Worm (Caenorhabditis elegans) whole organism, L3 larva: ENCODE results near the gene cht-1.

Experiments
- aly-2 ChIP-seq: fragments of 150-350 bp; optimal IDR thresholded peaks from 2 replicates; lab custom pipeline; 2014; ENCODE audit warnings: missing biosample characterization, missing genetic modification characterization
- ceh-82 ChIP-seq: fragments of 150-350 bp; optimal IDR thresholded peaks from 2 replicates; lab custom pipeline; 2014; ENCODE audit warnings: missing biosample characterization, missing genetic modification characterization
- ceh-9 ChIP-seq: sonication (generic microtip); optimal IDR thresholded peaks from 2 replicates; lab custom pipeline; 2018; ENCODE audit warnings: missing biosample characterization, missing genetic modification characterization
- daf-12 ChIP-seq: fragments of 150-350 bp; optimal IDR thresholded peaks from 2 replicates; lab custom pipeline; 2014; ENCODE audit warnings: missing biosample characterization, missing genetic modification reagents, missing genetic modification characterization
- egl-27 ChIP-seq: sonication (generic microtip); optimal IDR thresholded peaks from 4 replicates; lab custom pipeline; 2017; ENCODE audit warnings: missing biosample characterization, missing genetic modification reagents, missing genetic modification characterization
- egl-5 ChIP-seq: fragments of 150-350 bp; optimal IDR thresholded peaks from 2 replicates; lab custom pipeline; 2017; ENCODE audit warnings: missing biosample characterization, missing genetic modification reagents, missing genetic modification characterization, inconsistent platforms
- elt-2 ChIP-seq: sonication (generic microtip); optimal IDR thresholded peaks from 2 replicates; lab custom pipeline; 2016; ENCODE audit warnings: missing genetic modification reagents, mild to moderate bottlenecking, missing genetic modification characterization, missing compliant biosample characterization
- elt-3 ChIP-seq, 3 experiments: fragments of 150-350 bp in 1 of 3; sonication (generic microtip) in 2 of 3; optimal IDR thresholded peaks; 2 replicates in 2 of 3; 4 replicates in 1 of 3; lab custom pipeline; 2014 to 2017; ENCODE audit warnings: missing biosample characterization in 3 of 3, missing genetic modification characterization in 3 of 3
- eor-1 ChIP-seq, 2 experiments: fragments of 150-350 bp; optimal IDR thresholded peaks; 2 replicates each; lab custom pipeline; 2014 to 2018; ENCODE audit warnings: missing biosample characterization in 2 of 2, missing genetic modification characterization in 2 of 2
- fkh-10 ChIP-seq: sonication (generic microtip); optimal IDR thresholded peaks from 2 replicates; lab custom pipeline; 2017; ENCODE audit warnings: missing biosample characterization, missing genetic modification reagents, missing genetic modification characterization
- hmg-11 ChIP-seq: sonication (generic microtip); optimal IDR thresholded peaks from 2 replicates; lab custom pipeline; 2016; ENCODE audit warnings: missing genetic modification characterization, missing compliant biosample characterization
- jun-1 ChIP-seq: fragments of 150-350 bp; optimal IDR thresholded peaks from 2 replicates; lab custom pipeline; 2014; ENCODE audit warnings: missing biosample characterization, missing genetic modification reagents, missing genetic modification characterization
- lin-39 ChIP-seq: fragments of 150-350 bp; optimal IDR thresholded peaks from 2 replicates; lab custom pipeline; 2018; ENCODE audit warnings: missing biosample characterization, missing genetic modification reagents, missing genetic modification characterization
- mml-1 ChIP-seq: fragments of 150-350 bp; sonication (generic microtip); optimal IDR thresholded peaks from 3 replicates; lab custom pipeline; 2014; ENCODE audit warnings: missing biosample characterization, missing genetic modification characterization
- nfya-1 ChIP-seq: sonication (generic microtip); optimal IDR thresholded peaks from 2 replicates; lab custom pipeline; 2017; ENCODE audit warnings: missing genetic modification characterization, mild to moderate bottlenecking, missing compliant biosample characterization, antibody characterized with exemption, moderate library complexity; ENCODE audit not compliant: insufficient read depth
- nhr-11 ChIP-seq: fragments of 150-350 bp; optimal IDR thresholded peaks from 2 replicates; lab custom pipeline; 2014; ENCODE audit warnings: missing biosample characterization, missing genetic modification characterization
- nhr-12 ChIP-seq: fragments of 150-350 bp; optimal IDR thresholded peaks from 2 replicates; lab custom pipeline; 2014; ENCODE audit warnings: missing biosample characterization, missing genetic modification characterization
- nhr-23 ChIP-seq: fragments of 150-350 bp; optimal IDR thresholded peaks from 2 replicates; lab custom pipeline; 2014; ENCODE audit warnings: missing biosample characterization, missing genetic modification reagents, missing genetic modification characterization
- nhr-28 ChIP-seq: fragments of 150-350 bp; optimal IDR thresholded peaks from 2 replicates; lab custom pipeline; 2014; ENCODE audit warnings: missing biosample characterization, missing genetic modification characterization
- nhr-43 ChIP-seq: sonication (generic microtip); optimal IDR thresholded peaks from 2 replicates; lab custom pipeline; 2016; ENCODE audit warnings: mild to moderate bottlenecking, missing genetic modification characterization, missing compliant biosample characterization; ENCODE audit not compliant: poor library complexity, severe bottlenecking
- nhr-76 ChIP-seq: fragments of 150-350 bp; sonication (generic microtip); optimal IDR thresholded peaks from 5 replicates; lab custom pipeline; 2014; ENCODE audit warnings: missing biosample characterization, missing genetic modification characterization
- nhr-77 ChIP-seq: fragments of 150-350 bp; optimal IDR thresholded peaks from 2 replicates; lab custom pipeline; 2014; ENCODE audit warnings: missing biosample characterization, missing genetic modification characterization
- pha-4 ChIP-seq: fragments of 150-350 bp; optimal IDR thresholded peaks from 2 replicates; lab custom pipeline; 2014; ENCODE audit warnings: missing biosample characterization, missing genetic modification reagents, missing genetic modification characterization
- pqm-1 ChIP-seq: fragments of 150-350 bp; optimal IDR thresholded peaks from 2 replicates; lab custom pipeline; 2017; ENCODE audit warnings: missing biosample characterization, missing genetic modification characterization, inconsistent platforms
- snpc-4 ChIP-seq: fragments of 150-350 bp; optimal IDR thresholded peaks from 2 replicates; lab custom pipeline; 2014; ENCODE audit warnings: missing biosample characterization, missing genetic modification characterization
- tbx-2 ChIP-seq: sonication (generic microtip); optimal IDR thresholded peaks from 2 replicates; lab custom pipeline; 2016; ENCODE audit warnings: mild to moderate bottlenecking, missing genetic modification characterization, missing compliant biosample characterization
- ztf-4 ChIP-seq: fragments of 150-350 bp; optimal IDR thresholded peaks from 2 replicates; lab custom pipeline; 2014; ENCODE audit warnings: missing biosample characterization, missing genetic modification characterization

Gene cht-1

ce11 chrX:3440308-3440707 is 40.5 kb upstream of the cht-1 start:
- TF ChIP-seq nhr-43 (tag; lab: Kevin White, UChicago) (no peak), nhr-12 (tag; lab: Kevin White, UChicago) (no peak), lin-39 (tag; lab: Kevin White, UChicago) (peak; percentile 59)

- TF ChIP-seq aly-2 (tag; lab: Kevin White, UChicago) = no peak
- TF ChIP-seq nhr-43 (tag; lab: Kevin White, UChicago) = no peak
- no peak for TF ChIP-seq tbx-2
- no peak for TF ChIP-seq nhr-23 (tag; lab: Kevin White, UChicago)
- TF ChIP-seq pha-4 (tag; lab: Kevin White, UChicago) = no peak
- no peak for TF ChIP-seq elt-3 (tag; optimal IDR thresholded peaks at IDR 0.05; lab: Kevin White, UChicago)
- TF ChIP-seq mml-1 (tag; lab: Kevin White, UChicago) = no peak
- TF ChIP-seq eor-1 (tag; optimal IDR thresholded peaks at IDR 0.05; lab: Kevin White, UChicago) = no peak
- TF ChIP-seq nhr-76 (tag; lab: Kevin White, UChicago) = no peak
- TF ChIP-seq nhr-12 (tag; lab: Kevin White, UChicago) = no peak
Measured at ce11 chrX:3439823-3440222, 40.0 kb upstream of the cht-1 start.

DNA sequence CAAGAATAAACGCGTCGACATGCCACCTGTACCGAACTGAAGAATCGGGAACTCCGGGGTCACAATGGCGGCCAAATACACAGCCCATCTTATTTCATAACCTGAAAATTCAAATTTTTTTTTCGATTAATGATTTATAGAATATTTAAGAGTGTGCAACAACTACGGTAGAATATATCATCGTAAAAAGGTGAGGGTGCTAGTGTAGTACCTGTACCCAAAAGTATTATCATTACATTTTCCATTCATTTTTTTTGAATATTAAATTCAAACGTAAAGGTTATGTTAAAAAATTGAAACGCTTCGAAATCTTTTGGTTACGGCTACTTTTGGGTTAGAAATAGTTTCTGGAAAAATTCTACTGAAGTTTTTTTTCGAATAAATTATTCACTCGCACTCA is 30.2 kb upstream of the cht-1 start, which contains the start of gene ZK813.4:
ZK813.4 (minus strand) TSS at position 101 of the 400 bp plus-strand sequence.
- TF ChIP-seq nhr-28 (no peak), nhr-11 (no peak), eor-1 (tag; optimal IDR thresholded peaks at IDR 0.05; lab: Kevin White, UChicago) (no peak), egl-5 (tag; lab: Kevin White, UChicago) (no peak), hmg-11 (tag; lab: Kevin White, UChicago) (no peak)
- TF ChIP-seq, all 47 proteins: peak for 0

DNA sequence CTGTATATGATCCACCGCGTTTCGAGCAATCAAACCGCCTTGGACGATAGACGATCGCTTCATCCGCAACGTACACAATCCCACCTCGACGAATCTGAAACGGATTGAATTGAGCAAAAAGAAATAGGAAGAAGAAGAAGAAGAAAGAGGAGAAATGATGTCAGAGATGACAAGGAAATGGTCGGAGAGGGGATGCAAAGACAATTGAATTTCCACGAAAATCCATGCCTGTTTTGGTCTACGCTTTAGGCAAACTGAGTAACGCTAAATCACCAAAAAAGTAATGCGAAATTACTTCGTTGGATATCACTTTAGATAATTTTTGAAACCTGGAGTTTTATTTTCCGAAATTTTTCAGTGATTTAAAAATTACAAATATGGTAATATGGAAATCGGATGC is 29.3 kb upstream of the cht-1 start:
- TF ChIP-seq nfya-1 (no peak), fkh-10 (GFP tag; lab: Kevin White, UChicago) (peak; percentile 35), snpc-4 (tag; lab: Kevin White, UChicago) (no peak)

ce11 chrX:3424516-3424915 is 24.7 kb upstream of the cht-1 start, which contains the start of gene ZK813.6:
Gene ZK813.6, plus strand, starts transcription at chrX:3424816.
- TF ChIP-seq nhr-43 (tag; lab: Kevin White, UChicago) (no peak), ceh-82 (tag; lab: Kevin White, UChicago) (no peak)

DNA sequence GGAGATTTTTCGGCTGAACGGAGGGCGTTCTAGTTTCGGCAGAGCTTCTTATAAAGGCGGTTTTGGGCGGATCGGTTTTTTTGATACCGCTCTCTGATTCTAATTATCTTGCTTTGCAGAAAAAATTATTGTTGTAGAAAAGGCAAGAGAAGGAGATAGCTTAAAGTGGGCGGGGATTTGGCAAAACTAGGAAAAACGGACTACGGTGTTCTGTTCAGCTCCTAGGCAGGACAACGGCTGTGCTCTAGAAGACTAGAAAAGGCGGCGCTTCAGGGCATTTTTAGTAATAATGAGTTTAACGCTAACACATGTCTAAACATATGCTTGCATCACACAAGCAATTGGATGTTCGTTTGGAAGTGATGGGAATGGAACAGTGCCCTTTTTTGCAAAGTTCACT is 19.3 kb upstream of the cht-1 start, which contains the start of gene C04F6.7:
C04F6.7 (minus strand) TSS at position 101 of the 400 bp plus-strand sequence.
- TF ChIP-seq jun-1 (tag; lab: Kevin White, UChicago) = no peak
- no peak for TF ChIP-seq nhr-77 (tag; lab: Kevin White, UChicago)
- TF ChIP-seq nfya-1 = no peak
- TF ChIP-seq aly-2 (tag; lab: Kevin White, UChicago) = no peak
- TF ChIP-seq nhr-76 (tag; lab: Kevin White, UChicago) = no peak
- TF ChIP-seq elt-2 (tag; lab: Kevin White, UChicago) = no peak
- TF ChIP-seq, all 47 proteins: peak for 0

DNA sequence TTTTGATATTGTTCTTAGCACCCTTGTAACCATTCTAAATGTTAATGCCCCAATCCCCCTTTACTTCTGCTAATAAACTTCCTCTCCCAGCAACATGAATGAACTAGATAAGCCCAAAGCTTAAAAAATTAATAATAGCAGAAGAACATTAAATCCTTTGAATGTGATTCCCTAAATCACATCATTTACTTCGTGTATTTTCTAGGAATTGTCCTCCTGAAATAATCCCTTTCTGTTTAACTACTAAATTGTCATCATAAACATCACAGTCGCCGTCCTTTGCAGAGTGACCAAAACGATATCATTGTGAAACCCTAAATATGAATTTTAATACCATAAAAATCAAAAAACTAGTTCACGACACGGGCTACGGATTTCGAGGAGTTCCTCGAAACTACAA is 16.2 kb upstream of the cht-1 start:
- no peak for TF ChIP-seq nhr-23 (tag; lab: Kevin White, UChicago)
- TF ChIP-seq ceh-9 (tag; lab: Kevin White, UChicago) = no peak
- no peak for TF ChIP-seq pqm-1 (tag; lab: Kevin White, UChicago)
- TF ChIP-seq egl-27 (tag; lab: Kevin White, UChicago) = no peak
- no peak for TF ChIP-seq hmg-11 (tag; lab: Kevin White, UChicago)
- no peak for TF ChIP-seq ztf-4 (tag; lab: Kevin White, UChicago)
- no peak for TF ChIP-seq lin-39 (tag; lab: Kevin White, UChicago)
- TF ChIP-seq nhr-77 (tag; lab: Kevin White, UChicago) = no peak
- no peak for TF ChIP-seq ceh-82 (tag; lab: Kevin White, UChicago)
- no peak for TF ChIP-seq nhr-12 (tag; lab: Kevin White, UChicago)
- no peak for TF ChIP-seq daf-12
- no peak for TF ChIP-seq fkh-10 (GFP tag; lab: Kevin White, UChicago)
